Fruit fly (Drosophila melanogaster) whole organism, embryonic: ENCODE data around the gene Or30a.

Experiments
- B-H2 ChIP-seq: fragments of 200-800 bp; sonication (Bioruptor generic); optimal IDR thresholded peaks from 2 replicates; lab custom pipeline; 2018; ENCODE audit warnings: missing biosample characterization, mild to moderate bottlenecking, missing genetic modification characterization
- CG1024 ChIP-seq: fragments of 200-800 bp; sonication (Bioruptor generic); IDR thresholded peaks from 2 replicates; pipeline ENCODE4 v1.3.6; 2022; ENCODE audit warnings: missing biosample characterization, missing genetic modification characterization
- CG10321 ChIP-seq: fragments of 200-800 bp; sonication (Bioruptor generic); IDR thresholded peaks from 2 replicates; pipeline ENCODE4 v1.3.6; 2022; ENCODE audit warnings: missing biosample characterization, missing genetic modification characterization
- CG11093 ChIP-seq: fragments of 200-800 bp; sonication (Bioruptor generic); IDR thresholded peaks from 3 replicates; pipeline ENCODE4 v1.3.6; 2022; ENCODE audit warnings: missing biosample characterization, missing genetic modification characterization
- CG14441 ChIP-seq: fragments of 200-800 bp; sonication (Bioruptor generic); IDR thresholded peaks from 2 replicates; pipeline ENCODE4 v1.3.6; 2022; ENCODE audit warnings: missing biosample characterization, missing genetic modification characterization
- CG15601 ChIP-seq: fragments of 200-800 bp; sonication (Bioruptor generic); optimal IDR thresholded peaks from 3 replicates; lab custom pipeline; 2019; ENCODE audit warnings: missing biosample characterization, mild to moderate bottlenecking, missing genetic modification characterization, moderate library complexity
- CG17186 ChIP-seq: fragments of 200-800 bp; sonication (Bioruptor generic); optimal IDR thresholded peaks from 3 replicates; lab custom pipeline; 2017; ENCODE audit warnings: missing biosample characterization, missing genetic modification reagents, missing genetic modification characterization
- CG17328 ChIP-seq: fragments of 200-800 bp; sonication (Bioruptor generic); IDR thresholded peaks from 2 replicates; pipeline ENCODE4 v1.3.6; 2022; ENCODE audit warnings: missing biosample characterization, missing genetic modification characterization
- CG17385 ChIP-seq: fragments of 200-800 bp; sonication (Bioruptor generic); optimal IDR thresholded peaks from 3 replicates; lab custom pipeline; 2018; ENCODE audit warnings: missing biosample characterization, mild to moderate bottlenecking, missing genetic modification characterization
- CG17802 ChIP-seq: fragments of 200-800 bp; sonication (Bioruptor generic); optimal IDR thresholded peaks from 2 replicates; lab custom pipeline; 2018; ENCODE audit warnings: missing biosample characterization, mild to moderate bottlenecking, missing genetic modification characterization, moderate library complexity
- CG2120 ChIP-seq: fragments of 200-800 bp; sonication (Bioruptor generic); optimal IDR thresholded peaks from 3 replicates; lab custom pipeline; 2016; ENCODE audit warnings: missing biosample characterization, missing genetic modification characterization
- CG3163 ChIP-seq: fragments of 200-800 bp; sonication (Bioruptor generic); optimal IDR thresholded peaks from 3 replicates; lab custom pipeline; 2016; ENCODE audit warnings: missing biosample characterization, missing genetic modification characterization
- CG4424 ChIP-seq: fragments of 200-800 bp; sonication (Bioruptor generic); optimal IDR thresholded peaks from 3 replicates; lab custom pipeline; 2016; ENCODE audit warnings: missing biosample characterization, missing genetic modification characterization
- CG6272 ChIP-seq: fragments of 200-800 bp; sonication (Bioruptor generic); IDR thresholded peaks from 2 replicates; pipeline ENCODE4 v1.3.6; 2022; ENCODE audit warnings: missing biosample characterization, missing genetic modification characterization
- CG6813 ChIP-seq: fragments of 200-800 bp; sonication (Bioruptor generic); optimal IDR thresholded peaks from 2 replicates; lab custom pipeline; 2017; ENCODE audit warnings: missing biosample characterization, missing genetic modification characterization, mild to moderate bottlenecking, moderate library complexity, missing genetic modification reagents
- CG7271 ChIP-seq: fragments of 200-800 bp; sonication (Bioruptor generic); optimal IDR thresholded peaks from 2 replicates; lab custom pipeline; 2018; ENCODE audit warnings: missing biosample characterization, mild to moderate bottlenecking, missing genetic modification characterization, moderate library complexity
- CG9817 ChIP-seq: fragments of 200-800 bp; sonication (Bioruptor generic); optimal IDR thresholded peaks from 2 replicates; lab custom pipeline; 2018; ENCODE audit warnings: missing biosample characterization, mild to moderate bottlenecking, missing genetic modification characterization, moderate library complexity
- CHES-1-like ChIP-seq: fragments of 200-800 bp; sonication (Bioruptor generic); optimal IDR thresholded peaks from 2 replicates; lab custom pipeline; 2016; ENCODE audit warnings: missing biosample characterization, missing genetic modification characterization
- Doc2 ChIP-seq: fragments of 200-800 bp; sonication (Bioruptor generic); IDR thresholded peaks from 2 replicates; pipeline ENCODE4 v1.3.6; 2022; ENCODE audit warnings: missing biosample characterization, missing genetic modification characterization
- H2.0 ChIP-seq: fragments of 200-800 bp; sonication (Bioruptor generic); IDR thresholded peaks from 2 replicates; pipeline ENCODE4 v1.3.6; 2022; ENCODE audit warnings: missing biosample characterization, missing genetic modification characterization
- HLH54F ChIP-seq: fragments of 200-800 bp; sonication (Bioruptor generic); optimal IDR thresholded peaks from 3 replicates; lab custom pipeline; 2016; ENCODE audit warnings: missing biosample characterization, missing genetic modification characterization
- Hey ChIP-seq: fragments of 200-800 bp; sonication (Bioruptor generic); optimal IDR thresholded peaks from 3 replicates; lab custom pipeline; 2018; ENCODE audit warnings: missing biosample characterization, mild to moderate bottlenecking, missing genetic modification characterization
- HmgD ChIP-seq: fragments of 200-800 bp; sonication (Bioruptor generic); optimal IDR thresholded peaks from 3 replicates; lab custom pipeline; 2016; ENCODE audit warnings: missing biosample characterization, missing genetic modification characterization
- Hmr ChIP-seq: fragments of 200-800 bp; sonication (Bioruptor generic); optimal IDR thresholded peaks from 3 replicates; lab custom pipeline; 2017; ENCODE audit warnings: mild to moderate bottlenecking, missing biosample characterization, missing genetic modification reagents, missing genetic modification characterization
- Hr39 ChIP-seq: fragments of >200 bp; optimal IDR thresholded peaks from 2 replicates; lab custom pipeline; 2017
- Hr51 ChIP-seq, 2 experiments: fragments of 200-800 bp; sonication (Bioruptor generic); optimal IDR thresholded peaks; 2 replicates in 1 of 2; 3 replicates in 1 of 2; lab custom pipeline; 2016 to 2018; ENCODE audit warnings: missing biosample characterization in 2 of 2, missing genetic modification characterization in 2 of 2, mild to moderate bottlenecking in 1 of 2, moderate library complexity in 1 of 2
- Meics ChIP-seq: fragments of 200-800 bp; sonication (Bioruptor generic); optimal IDR thresholded peaks from 2 replicates; lab custom pipeline; 2017; ENCODE audit warnings: missing biosample characterization, mild to moderate bottlenecking, missing genetic modification characterization
- Nf-YC ChIP-seq: fragments of 200-800 bp; optimal IDR thresholded peaks from 3 replicates; lab custom pipeline; 2019; ENCODE audit warnings: missing biosample characterization, mild to moderate bottlenecking, missing genetic modification characterization, moderate library complexity
- Ssrp ChIP-seq: fragments of 200-800 bp; sonication (Bioruptor generic); optimal IDR thresholded peaks from 2 replicates; lab custom pipeline; 2018; ENCODE audit warnings: missing biosample characterization, mild to moderate bottlenecking, missing genetic modification characterization, moderate library complexity
- Tbp ChIP-seq: fragments of >200 bp; optimal IDR thresholded peaks from 2 replicates; lab custom pipeline; 2018; ENCODE audit warnings: missing biosample characterization, missing genetic modification characterization
- bowl ChIP-seq: fragments of 200-800 bp; sonication (Bioruptor generic); IDR thresholded peaks from 2 replicates; pipeline ENCODE4 v1.3.6; 2022; ENCODE audit warnings: missing biosample characterization, missing genetic modification characterization
- bsh ChIP-seq, 2 experiments: fragments of 200-800 bp; sonication (Bioruptor generic); optimal IDR thresholded peaks; 2 replicates each; lab custom pipeline; 2017 to 2018; ENCODE audit warnings: mild to moderate bottlenecking in 2 of 2, missing biosample characterization in 2 of 2, missing genetic modification characterization in 2 of 2, moderate library complexity in 1 of 2
- chn ChIP-seq: fragments of 200-800 bp; sonication (Bioruptor generic); optimal IDR thresholded peaks from 2 replicates; lab custom pipeline; 2016; ENCODE audit warnings: missing biosample characterization, missing genetic modification characterization
- crol ChIP-seq: fragments of 200-800 bp; sonication (Bioruptor generic); IDR thresholded peaks from 2 replicates; pipeline ENCODE4 v1.3.6; 2022; ENCODE audit warnings: missing biosample characterization, missing genetic modification characterization
- dimm ChIP-seq: fragments of 200-800 bp; sonication (Bioruptor generic); IDR thresholded peaks from 2 replicates; pipeline ENCODE4 v1.3.6; 2022; ENCODE audit warnings: missing biosample characterization, missing genetic modification characterization
- dysf ChIP-seq: fragments of 200-800 bp; sonication (Bioruptor generic); IDR thresholded peaks from 3 replicates; pipeline ENCODE4 v1.3.6; 2022; ENCODE audit warnings: missing biosample characterization, missing genetic modification characterization
- exex ChIP-seq: fragments of 200-800 bp; sonication (Bioruptor generic); optimal IDR thresholded peaks from 4 replicates; lab custom pipeline; 2018; ENCODE audit warnings: missing biosample characterization, mild to moderate bottlenecking, missing genetic modification characterization, moderate library complexity
- gro ChIP-seq: fragments of 200-800 bp; sonication (Bioruptor generic); optimal IDR thresholded peaks from 2 replicates; lab custom pipeline; 2016; ENCODE audit warnings: missing biosample characterization, missing genetic modification characterization
- gsb ChIP-seq: fragments of 200-800 bp; sonication (Bioruptor generic); IDR thresholded peaks from 2 replicates; pipeline ENCODE4 v1.3.6; 2022; ENCODE audit warnings: missing biosample characterization, missing genetic modification characterization
- kay ChIP-seq: fragments of 200-800 bp; sonication (Bioruptor generic); optimal IDR thresholded peaks from 2 replicates; lab custom pipeline; 2016; ENCODE audit warnings: missing biosample characterization, missing genetic modification characterization
- lola ChIP-seq, 3 experiments: fragments of >200 bp in 2 of 3; fragments of 200-800 bp in 1 of 3; sonication (Bioruptor generic) in 1 of 3; optimal IDR thresholded peaks; 2 replicates each; lab custom pipeline; 2017 to 2019; ENCODE audit warnings: missing biosample characterization in 3 of 3, missing genetic modification characterization in 3 of 3, mild to moderate bottlenecking in 1 of 3, moderate library complexity in 1 of 3
- odd ChIP-seq: fragments of 200-800 bp; sonication (Bioruptor generic); optimal IDR thresholded peaks from 2 replicates; lab custom pipeline; 2017; ENCODE audit warnings: missing biosample characterization, mild to moderate bottlenecking, missing genetic modification characterization
- row ChIP-seq: fragments of 200-800 bp; sonication (Bioruptor generic); IDR thresholded peaks from 3 replicates; pipeline ENCODE4 v1.3.6; 2022; ENCODE audit warnings: missing biosample characterization, missing genetic modification characterization
- salm ChIP-seq: fragments of 200-800 bp; sonication (Bioruptor generic); optimal IDR thresholded peaks from 2 replicates; lab custom pipeline; 2018; ENCODE audit warnings: missing biosample characterization, mild to moderate bottlenecking, missing genetic modification characterization
- schlank ChIP-seq: fragments of 200-800 bp; sonication (Bioruptor generic); optimal IDR thresholded peaks from 2 replicates; lab custom pipeline; 2018; ENCODE audit warnings: missing biosample characterization, mild to moderate bottlenecking, missing genetic modification characterization
- sima ChIP-seq: fragments of 200-800 bp; sonication (Bioruptor generic); optimal IDR thresholded peaks from 2 replicates; lab custom pipeline; 2016; ENCODE audit warnings: missing biosample characterization, missing genetic modification characterization
- sob ChIP-seq: fragments of 200-800 bp; sonication (Bioruptor generic); IDR thresholded peaks from 2 replicates; pipeline ENCODE4 v1.3.6; 2022; ENCODE audit warnings: missing biosample characterization, missing genetic modification characterization
- trh ChIP-seq: fragments of 200-800 bp; sonication (Bioruptor generic); optimal IDR thresholded peaks from 2 replicates; lab custom pipeline; 2016; ENCODE audit warnings: missing biosample characterization, missing genetic modification characterization
- unc-4 ChIP-seq: fragments of 200-800 bp; sonication (Bioruptor generic); IDR thresholded peaks from 2 replicates; pipeline ENCODE4 v1.3.6; 2022; ENCODE audit warnings: missing biosample characterization, missing genetic modification characterization; ENCODE audit not compliant: partially characterized antibody
- unpg ChIP-seq: fragments of 200-800 bp; sonication (Bioruptor generic); optimal IDR thresholded peaks from 3 replicates; lab custom pipeline; 2018; ENCODE audit warnings: missing biosample characterization, mild to moderate bottlenecking, missing genetic modification characterization, moderate library complexity
- wor ChIP-seq: fragments of 200-800 bp; sonication (Bioruptor generic); IDR thresholded peaks from 2 replicates; pipeline ENCODE4 v1.3.6; 2022; ENCODE audit warnings: missing biosample characterization, missing genetic modification characterization

The Or30a gene

dm6 chr2L:9133169-9133568, 21.6 kb downstream of the Or30a start (continued):
- TF ChIP-seq CG9817 (tag; lab: Kevin White, UChicago) = peak; percentile 60
- peak; percentile 21 for TF ChIP-seq trh (GFP tag; lab: Kevin White, UChicago)
- no peak for TF ChIP-seq dimm
- peak; percentile 43 for TF ChIP-seq Meics (GFP tag; lab: Kevin White, UChicago)
- TF ChIP-seq odd = peak; percentile 44
- TF ChIP-seq sob (GFP tag; lab: Robert Waterston, UW) = 0 out of 2 replicates have a peak, but pooled peaks have one; percentile 15
- no peak for TF ChIP-seq B-H2
- peak; percentile 31 for TF ChIP-seq CG7271 (tag; lab: Kevin White, UChicago)
- TF ChIP-seq Nf-YC (tag; lab: Kevin White, UChicago) = peak; percentile 46
- no peak for TF ChIP-seq CG3163 (GFP tag; lab: Kevin White, UChicago)
- no peak for TF ChIP-seq bowl (GFP tag; lab: Robert Waterston, UW)
- TF ChIP-seq CG15601 = peak; percentile 81
- TF ChIP-seq CG14441 = no peak; the same call in 1 of the 2 replicates
- TF ChIP-seq sima = no peak
- no peak for TF ChIP-seq HLH54F (GFP tag; lab: Kevin White, UChicago)
- peak in 1 of 3 experiments; percentile 83 for TF ChIP-seq lola (GFP tag; optimal IDR thresholded peaks at IDR 0.05; lab: Kevin White, UChicago)
- peak; percentile 84 for TF ChIP-seq Ssrp (tag; lab: Kevin White, UChicago)
- peak; percentile 80 for TF ChIP-seq CG17328
- TF ChIP-seq gro (GFP tag; lab: Kevin White, UChicago) = no peak
- no peak for TF ChIP-seq CHES-1-like (GFP tag; lab: Kevin White, UChicago)
- peak; percentile 7 for TF ChIP-seq CG17186
- TF ChIP-seq unc-4 (GFP tag; lab: Robert Waterston, UW) = no peak
- peak; percentile 29; the same call in 1 of the 2 replicates for TF ChIP-seq CG10321
- peak; percentile 72 for TF ChIP-seq salm
- TF ChIP-seq CG6272 = 0 out of 2 replicates have a peak, but pooled peaks have one; percentile 6
- peak; percentile 63 for TF ChIP-seq CG6813 (GFP tag; lab: Kevin White, UChicago)
- TF ChIP-seq wor = peak; percentile 53; the same call in 1 of the 2 replicates
- TF ChIP-seq bsh (GFP tag; optimal IDR thresholded peaks at IDR 0.05; lab: Kevin White, UChicago) = peak in 1 of 2 experiments; percentile 93
- peak; percentile 72 for TF ChIP-seq CG17385
- TF ChIP-seq Tbp (GFP tag; lab: Kevin White, UChicago) = no peak
- peak; percentile 31; the same call in 1 of the 2 replicates for TF ChIP-seq crol (GFP tag; lab: Robert Waterston, UW)
- TF ChIP-seq dysf (GFP tag; lab: Robert Waterston, UW) = peak; percentile 60
- no peak for TF ChIP-seq schlank
- peak; percentile 88 for TF ChIP-seq unpg (GFP tag; lab: Kevin White, UChicago)
- TF ChIP-seq exex = peak; percentile 11
- peak; percentile 82 for TF ChIP-seq row (GFP tag; lab: Robert Waterston, UW)
- TF ChIP-seq Hr51 (GFP tag; optimal IDR thresholded peaks at IDR 0.05; lab: Kevin White, UChicago) = peak in 1 of 2 experiments; percentile 84
- peak; percentile 64 for TF ChIP-seq H2.0 (GFP tag; lab: Robert Waterston, UW)
- no peak for TF ChIP-seq HmgD (GFP tag; lab: Kevin White, UChicago)
- peak; percentile 60; the same call in 2 of the 3 replicates for TF ChIP-seq CG11093
- peak; percentile 45; the same call in 1 of the 2 replicates for TF ChIP-seq CG1024 (GFP tag; lab: Robert Waterston, UW)
- no peak for TF ChIP-seq Hr39 (lab: Kevin White, UChicago)
- peak; percentile 3 for TF ChIP-seq CG17802 (tag; lab: Kevin White, UChicago)
- TF ChIP-seq gsb (GFP tag; lab: Robert Waterston, UW) = no peak
- TF ChIP-seq Doc2 (GFP tag; lab: Robert Waterston, UW) = no peak
- peak; percentile 50 for TF ChIP-seq Hmr
- no peak for TF ChIP-seq kay (GFP tag; lab: Kevin White, UChicago)
- no peak for TF ChIP-seq Hey
- TF ChIP-seq chn (GFP tag; lab: Kevin White, UChicago) = no peak
- TF ChIP-seq CG4424 (GFP tag; lab: Kevin White, UChicago) = peak; percentile 78
- no peak for TF ChIP-seq CG2120 (GFP tag; lab: Kevin White, UChicago)
